Fruit fly (Drosophila melanogaster): ENCODE measurements around the gene Dmtn.

Dmtn gene

dm6 chr3R:6400710-6401521 is 4.8 kb downstream of the Dmtn start:
- no peak for TF ChIP-seq Myc (optimal IDR thresholded peaks at IDR 0.05)
- no peak for TF ChIP-seq h (optimal IDR thresholded peaks at IDR 0.05)
- no peak for TF ChIP-seq insv (optimal IDR thresholded peaks at IDR 0.05)
- no peak for TF ChIP-seq psq (optimal IDR thresholded peaks at IDR 0.05)
- TF ChIP-seq ttk (optimal IDR thresholded peaks at IDR 0.05), result no peak
- no peak for TF ChIP-seq Sin3A (optimal IDR thresholded peaks at IDR 0.05)

dm6 chr3R:6399752-6400151 is 5.9 kb downstream of the Dmtn start:
- TF ChIP-seq Sin3A (optimal IDR thresholded peaks at IDR 0.05), result no peak
- TF ChIP-seq insv (optimal IDR thresholded peaks at IDR 0.05), result no peak
- TF ChIP-seq h (optimal IDR thresholded peaks at IDR 0.05), result no peak
- TF ChIP-seq psq (optimal IDR thresholded peaks at IDR 0.05), result no peak
- no peak for TF ChIP-seq ttk (optimal IDR thresholded peaks at IDR 0.05)
- TF ChIP-seq Myc (optimal IDR thresholded peaks at IDR 0.05), result no peak

dm6 chr3R:6399289-6399688 is 6.4 kb downstream of the Dmtn start:
- TF ChIP-seq h (optimal IDR thresholded peaks at IDR 0.05) (no peak), psq (optimal IDR thresholded peaks at IDR 0.05) (no peak), Myc (optimal IDR thresholded peaks at IDR 0.05) (no peak), ttk (optimal IDR thresholded peaks at IDR 0.05) (no peak), Sin3A (optimal IDR thresholded peaks at IDR 0.05) (no peak)

- TF ChIP-seq Sin3A (optimal IDR thresholded peaks at IDR 0.05) (no peak), insv (optimal IDR thresholded peaks at IDR 0.05) (no peak), psq (optimal IDR thresholded peaks at IDR 0.05) (no peak), h (optimal IDR thresholded peaks at IDR 0.05) (no peak), Myc (optimal IDR thresholded peaks at IDR 0.05) (no peak), ttk (optimal IDR thresholded peaks at IDR 0.05) (no peak)
Measured at dm6 chr3R:6397611-6398092, 8.0 kb downstream of the Dmtn start.

- no peak for TF ChIP-seq Sin3A (optimal IDR thresholded peaks at IDR 0.05)
- no peak for TF ChIP-seq psq (optimal IDR thresholded peaks at IDR 0.05)
- no peak for TF ChIP-seq Myc (optimal IDR thresholded peaks at IDR 0.05)
- TF ChIP-seq ttk (optimal IDR thresholded peaks at IDR 0.05), result no peak
- no peak for TF ChIP-seq insv (optimal IDR thresholded peaks at IDR 0.05)
- no peak for TF ChIP-seq h (optimal IDR thresholded peaks at IDR 0.05)
Measured at dm6 chr3R:6396613-6397012, 9.1 kb downstream of the Dmtn start.

dm6 chr3R:6395572-6396295 is 10.0 kb downstream of the Dmtn start:
- TF ChIP-seq ttk (optimal IDR thresholded peaks at IDR 0.05) (no peak), h (optimal IDR thresholded peaks at IDR 0.05) (no peak), Sin3A (optimal IDR thresholded peaks at IDR 0.05) (no peak), Myc (optimal IDR thresholded peaks at IDR 0.05) (no peak), insv (optimal IDR thresholded peaks at IDR 0.05) (no peak), psq (optimal IDR thresholded peaks at IDR 0.05) (no peak)

- TF ChIP-seq psq (optimal IDR thresholded peaks at IDR 0.05) (no peak), Myc (optimal IDR thresholded peaks at IDR 0.05) (no peak), ttk (optimal IDR thresholded peaks at IDR 0.05) (no peak), Sin3A (optimal IDR thresholded peaks at IDR 0.05) (no peak), insv (optimal IDR thresholded peaks at IDR 0.05) (no peak), h (optimal IDR thresholded peaks at IDR 0.05) (no peak)
Measured at dm6 chr3R:6394247-6394522, 11.5 kb downstream of the Dmtn start.

dm6 chr3R:6393515-6394246 is 12.0 kb downstream of the Dmtn start:
- TF ChIP-seq Myc (optimal IDR thresholded peaks at IDR 0.05) (no peak), Sin3A (optimal IDR thresholded peaks at IDR 0.05) (no peak), h (optimal IDR thresholded peaks at IDR 0.05) (no peak), insv (optimal IDR thresholded peaks at IDR 0.05) (no peak)

dm6 chr3R:6388414-6388830 is 17.3 kb downstream of the Dmtn start:
- no peak for TF ChIP-seq h (optimal IDR thresholded peaks at IDR 0.05)
- no peak for TF ChIP-seq insv (optimal IDR thresholded peaks at IDR 0.05)
- no peak for TF ChIP-seq Myc (optimal IDR thresholded peaks at IDR 0.05)
- no peak for TF ChIP-seq Sin3A (optimal IDR thresholded peaks at IDR 0.05)
- no peak for TF ChIP-seq ttk (optimal IDR thresholded peaks at IDR 0.05)
- no peak for TF ChIP-seq psq (optimal IDR thresholded peaks at IDR 0.05)

dm6 chr3R:6383466-6383769 is 22.3 kb downstream of the Dmtn start:
- TF ChIP-seq psq (optimal IDR thresholded peaks at IDR 0.05), result no peak
- TF ChIP-seq h (optimal IDR thresholded peaks at IDR 0.05), result no peak
- TF ChIP-seq Myc (optimal IDR thresholded peaks at IDR 0.05), result no peak
- TF ChIP-seq insv (optimal IDR thresholded peaks at IDR 0.05), result no peak
- no peak for TF ChIP-seq Sin3A (optimal IDR thresholded peaks at IDR 0.05)
- TF ChIP-seq ttk (optimal IDR thresholded peaks at IDR 0.05), result no peak

- TF ChIP-seq h (optimal IDR thresholded peaks at IDR 0.05), result no peak
- no peak for TF ChIP-seq ttk (optimal IDR thresholded peaks at IDR 0.05)
- no peak for TF ChIP-seq Sin3A (optimal IDR thresholded peaks at IDR 0.05)
- no peak for TF ChIP-seq Myc (optimal IDR thresholded peaks at IDR 0.05)
- TF ChIP-seq psq (optimal IDR thresholded peaks at IDR 0.05), result no peak
Measured at dm6 chr3R:6382733-6383465, 22.8 kb downstream of the Dmtn start, which contains the start of gene gzl. Gene gzl (plus strand): TSS chr3R:6382914.
